Worm (Caenorhabditis elegans): ENCODE results near the gene cpg-2.

Gene cpg-2

DNA sequence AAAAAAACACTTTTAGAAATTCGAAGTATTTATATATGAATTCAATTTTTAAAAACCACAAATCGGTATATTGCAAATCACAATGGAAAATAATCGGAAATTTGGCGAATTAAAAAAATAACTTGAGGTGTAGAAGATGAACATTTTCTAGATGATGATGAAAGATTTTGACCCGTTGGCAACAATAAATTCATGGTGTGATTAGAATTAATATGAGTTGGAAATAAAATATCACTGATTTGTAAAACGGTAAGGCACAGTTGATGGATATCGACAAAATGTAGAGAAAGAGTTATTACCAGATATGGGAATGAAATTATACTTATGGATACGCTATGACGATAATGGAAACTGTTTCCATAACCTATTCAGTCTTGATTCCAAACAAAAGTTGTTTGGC is 8.5 kb upstream of the cpg-2 start:
- TF ChIP-seq zip-8 (tag; optimal IDR thresholded peaks at IDR 0.05) (no peak), M03D4.4 (tag; optimal IDR thresholded peaks at IDR 0.05) (no peak), pha-4 (tag; optimal IDR thresholded peaks at IDR 0.05) (no peak), lsy-2 (tag; optimal IDR thresholded peaks at IDR 0.05) (no peak), ztf-11 (tag; optimal IDR thresholded peaks at IDR 0.05) (no peak), unc-62 (GFP tag; optimal IDR thresholded peaks at IDR 0.05) (no peak), unc-39 (tag; optimal IDR thresholded peaks at IDR 0.05) (no peak), nhr-12 (tag; optimal IDR thresholded peaks at IDR 0.05) (no peak), elt-1 (tag; optimal IDR thresholded peaks at IDR 0.05; ENCODE audit: borderline replicate concordance, insufficient read depth) (no peak), mep-1 (tag; optimal IDR thresholded peaks at IDR 0.05) (no peak), snpc-4 (tag; optimal IDR thresholded peaks at IDR 0.05) (no peak), drap-1 (GFP tag; optimal IDR thresholded peaks at IDR 0.05) (no peak), nhr-76 (tag; optimal IDR thresholded peaks at IDR 0.05) (no peak), lin-13 (tag; optimal IDR thresholded peaks at IDR 0.05) (no peak), tbx-8 (GFP tag; optimal IDR thresholded peaks at IDR 0.05) (no peak), blmp-1 (tag; optimal IDR thresholded peaks at IDR 0.05) (no peak), ceh-83 (GFP tag; optimal IDR thresholded peaks at IDR 0.05) (no peak), bed-3 (GFP tag; optimal IDR thresholded peaks at IDR 0.05) (no peak), ham-2 (GFP tag; optimal IDR thresholded peaks at IDR 0.05) (no peak)

DNA sequence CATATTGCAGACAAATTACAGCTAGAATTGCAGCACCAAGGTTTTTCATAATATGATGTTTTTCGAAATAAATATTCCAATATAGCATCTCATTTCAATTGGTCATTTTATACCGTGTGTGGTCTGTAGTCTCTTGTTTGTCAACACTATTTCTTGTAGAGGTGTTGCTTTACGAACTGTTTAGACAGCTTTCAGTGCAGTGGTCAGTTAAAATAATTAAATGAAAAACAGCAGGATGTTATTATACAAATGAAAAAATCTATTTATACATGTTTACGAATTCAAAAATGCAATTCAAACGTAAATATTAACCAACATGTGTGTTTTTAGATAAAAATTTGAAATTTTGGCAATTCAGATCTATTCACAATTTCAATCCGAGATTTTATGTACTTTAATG is 8.0 kb upstream of the cpg-2 start, which contains the start of gene B0280.7:
Gene B0280.7 (minus strand): TSS at position 101 of the 400 bp plus-strand sequence.
- TF ChIP-seq unc-62 (GFP tag; optimal IDR thresholded peaks at IDR 0.05) (no peak), drap-1 (GFP tag; optimal IDR thresholded peaks at IDR 0.05) (no peak), elt-1 (tag; optimal IDR thresholded peaks at IDR 0.05; ENCODE audit: borderline replicate concordance, insufficient read depth) (no peak), sptf-1 (tag; optimal IDR thresholded peaks at IDR 0.05) (no peak), ztf-11 (tag; optimal IDR thresholded peaks at IDR 0.05) (no peak), unc-120 (tag; optimal IDR thresholded peaks at IDR 0.05; ENCODE audit: poor library complexity, severe bottlenecking) (no peak), lin-13 (tag; optimal IDR thresholded peaks at IDR 0.05) (no peak), mab-5 (tag; optimal IDR thresholded peaks at IDR 0.05) (no peak)

DNA sequence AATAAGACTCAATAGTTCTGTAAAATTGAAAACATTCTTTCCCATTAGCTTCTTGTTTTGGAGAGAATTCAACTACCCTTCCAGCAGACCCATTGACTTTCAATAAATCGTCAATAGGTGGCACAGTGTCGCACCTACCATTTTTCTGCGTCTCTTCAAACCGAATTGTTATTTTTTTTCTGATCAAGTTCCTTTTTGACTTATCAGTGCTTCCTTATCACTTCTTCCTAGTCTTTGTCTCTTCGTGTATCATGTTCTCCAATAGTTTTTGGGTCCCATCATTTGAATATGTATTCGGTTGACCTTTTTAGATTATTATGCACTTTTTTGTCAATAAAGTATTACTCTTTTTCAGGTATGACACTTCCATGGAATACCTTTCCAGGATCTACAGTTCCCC is 4.2 kb upstream of the cpg-2 start, which contains the start of gene odd-1:
Gene odd-1 (plus strand): TSS at position 349 of the 400 bp plus-strand sequence.
- no peak for TF ChIP-seq ceh-39 (tag; optimal IDR thresholded peaks at IDR 0.05)
- TF ChIP-seq ceh-43 (GFP tag; optimal IDR thresholded peaks at IDR 0.05): no peak
- TF ChIP-seq nhr-76 (tag; optimal IDR thresholded peaks at IDR 0.05): no peak
- no peak for TF ChIP-seq snpc-4 (tag; optimal IDR thresholded peaks at IDR 0.05)

DNA sequence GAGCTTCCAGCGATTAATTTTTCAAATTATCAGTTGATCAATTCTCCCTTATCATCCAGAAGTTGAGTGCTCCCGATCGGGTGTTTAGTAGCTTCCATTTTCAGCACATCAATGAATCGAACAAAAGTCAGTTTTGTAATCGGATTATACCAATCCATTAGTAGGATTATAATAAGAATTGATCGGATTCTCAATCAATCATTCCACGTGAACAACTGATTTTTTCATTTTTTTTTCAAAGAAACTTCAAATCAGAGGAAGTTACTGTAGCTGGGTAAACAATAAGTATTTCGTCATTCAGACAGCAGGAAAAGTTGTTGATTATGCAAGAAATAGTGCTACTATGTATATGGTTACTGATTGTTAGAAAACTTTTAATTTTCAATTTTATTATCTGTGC is 3.1 kb upstream of the cpg-2 start:
- no peak for TF ChIP-seq nhr-237 (tag; optimal IDR thresholded peaks at IDR 0.05)
- no peak for TF ChIP-seq lsy-2 (tag; optimal IDR thresholded peaks at IDR 0.05)
- TF ChIP-seq elt-3 (tag; optimal IDR thresholded peaks at IDR 0.05): no peak
- no peak for TF ChIP-seq nhr-28 (tag; optimal IDR thresholded peaks at IDR 0.05)
- TF ChIP-seq ceh-39 (tag; optimal IDR thresholded peaks at IDR 0.05): no peak
- no peak for TF ChIP-seq lin-32 (GFP tag; optimal IDR thresholded peaks at IDR 0.05)
- TF ChIP-seq sem-2 (GFP tag; optimal IDR thresholded peaks at IDR 0.05): no peak
- no peak for TF ChIP-seq mep-1 (tag; optimal IDR thresholded peaks at IDR 0.05)
- no peak for TF ChIP-seq lin-13 (tag; optimal IDR thresholded peaks at IDR 0.05)
- no peak for TF ChIP-seq tbx-8 (GFP tag; optimal IDR thresholded peaks at IDR 0.05)
- no peak for TF ChIP-seq ces-1 (GFP tag; optimal IDR thresholded peaks at IDR 0.05)
- no peak for TF ChIP-seq ham-2 (GFP tag; optimal IDR thresholded peaks at IDR 0.05)
- TF ChIP-seq flh-1 (GFP tag; optimal IDR thresholded peaks at IDR 0.05): no peak
- no peak for TF ChIP-seq snpc-4 (tag; optimal IDR thresholded peaks at IDR 0.05)
- TF ChIP-seq unc-62 (GFP tag; optimal IDR thresholded peaks at IDR 0.05): no peak
- TF ChIP-seq nhr-2 (tag; optimal IDR thresholded peaks at IDR 0.05): no peak
- no peak for TF ChIP-seq cnd-1 (tag; optimal IDR thresholded peaks at IDR 0.05)
- no peak for TF ChIP-seq ceh-83 (GFP tag; optimal IDR thresholded peaks at IDR 0.05)
- no peak for TF ChIP-seq ceh-43 (GFP tag; optimal IDR thresholded peaks at IDR 0.05)
- TF ChIP-seq unc-120 (tag; optimal IDR thresholded peaks at IDR 0.05; ENCODE audit: poor library complexity, severe bottlenecking): no peak

All from whole organism, mixed stage, embryonic.